Comparison of ENCODE assay signal across 1 fruit fly cellular context in the genomic region with DNA sequence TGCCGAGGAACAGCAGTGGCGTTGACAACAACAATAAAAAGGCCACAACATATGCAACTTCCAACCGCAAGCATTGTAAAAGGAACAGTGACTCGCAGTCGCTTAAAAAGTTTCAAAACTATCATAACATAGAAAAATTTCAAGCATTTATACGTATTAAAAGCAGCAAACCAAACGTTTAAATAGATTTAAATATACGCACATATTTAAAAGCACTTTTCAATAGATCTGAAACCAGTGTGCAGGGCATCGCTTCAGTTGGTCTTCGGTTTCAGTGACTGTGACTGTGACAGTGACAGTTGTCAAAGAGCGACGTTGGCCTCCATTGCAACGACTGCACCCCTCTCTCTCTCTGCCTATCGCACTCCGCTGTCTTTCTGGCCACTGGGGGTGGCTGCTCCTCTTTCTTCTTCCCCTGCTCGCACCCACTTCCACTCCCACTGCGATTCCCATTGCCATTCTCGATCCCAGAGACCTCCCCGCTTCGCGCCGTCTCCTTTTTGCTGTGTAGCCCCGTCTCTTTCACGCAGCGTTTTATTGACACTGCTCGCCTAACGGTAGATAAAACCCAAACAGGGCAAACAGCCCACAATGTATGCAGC.
TF ChIP-seq lines count a peak whose summit lies in the region.

No protein-coding gene starts in this region.

TF ChIP-seq in whole organism, embryonic, 481 proteins besides CTCF, POLR2A, EP300 and RAD21 (continued from another document and continues in another):
- TF ChIP-seq pros (GFP tag; optimal IDR thresholded peaks at IDR 0.05; lab: Kevin White, UChicago) (no peak), CG2678 (tag; optimal IDR thresholded peaks at IDR 0.05; lab: Kevin White, UChicago) (peak; percentile 87), CG30020 (tag; optimal IDR thresholded peaks at IDR 0.05; lab: Kevin White, UChicago) (no peak), CG14667 (GFP tag; IDR thresholded peaks at IDR 0.05; lab: Robert Waterston, UW) (peak; percentile 89), CG6654 (GFP tag; optimal IDR thresholded peaks at IDR 0.05; lab: Kevin White, UChicago) (peak; percentile 62), CG4617 (GFP tag; optimal IDR thresholded peaks at IDR 0.05; lab: Kevin White, UChicago; ENCODE audit: borderline replicate concordance) (no peak), CG30431 (GFP tag; optimal IDR thresholded peaks at IDR 0.05; lab: Kevin White, UChicago) (peak; percentile 29), sd (tag; optimal IDR thresholded peaks at IDR 0.05; lab: Kevin White, UChicago) (peak; percentile 6), grn (GFP tag; optimal IDR thresholded peaks at IDR 0.05; lab: Kevin White, UChicago) (no peak), Bteb2 (GFP tag; optimal IDR thresholded peaks at IDR 0.05; lab: Kevin White, UChicago) (no peak), CG1529 (GFP tag; optimal IDR thresholded peaks at IDR 0.05; lab: Kevin White, UChicago) (peak; percentile 85), Dp (GFP tag; optimal IDR thresholded peaks at IDR 0.05; lab: Kevin White, UChicago) (no peak), CG9876 (GFP tag; optimal IDR thresholded peaks at IDR 0.05; lab: Kevin White, UChicago) (no peak), ftz-f1 (GFP tag; optimal IDR thresholded peaks at IDR 0.05; lab: Kevin White, UChicago) (no peak), CG18476 (GFP tag; optimal IDR thresholded peaks at IDR 0.05; lab: Kevin White, UChicago) (peak; percentile 51), C15 (GFP tag; IDR thresholded peaks at IDR 0.05; lab: Robert Waterston, UW) (peak; percentile 57; the same call in 1 of the 3 replicates), Hand (GFP tag; optimal IDR thresholded peaks at IDR 0.05; lab: Kevin White, UChicago) (no peak), HmgZ (tag; optimal IDR thresholded peaks at IDR 0.05; lab: Kevin White, UChicago) (no peak), CG15696 (tag; optimal IDR thresholded peaks at IDR 0.05; lab: Kevin White, UChicago) (no peak), mld (GFP tag; IDR thresholded peaks at IDR 0.05; lab: Robert Waterston, UW; ENCODE audit: partially characterized antibody) (no peak), crc (GFP tag; optimal IDR thresholded peaks at IDR 0.05; lab: Kevin White, UChicago) (peak; percentile 32), CG3726 (GFP tag; IDR thresholded peaks at IDR 0.05; lab: Robert Waterston, UW) (peak; percentile 91), NFAT (GFP tag; IDR thresholded peaks at IDR 0.05; lab: Robert Waterston, UW) (no peak), mam (GFP tag; optimal IDR thresholded peaks at IDR 0.05; lab: Kevin White, UChicago) (peak; percentile 38), btn (GFP tag; optimal IDR thresholded peaks at IDR 0.05; lab: Kevin White, UChicago) (peak; percentile 56), peb (GFP tag; IDR thresholded peaks at IDR 0.05; lab: Robert Waterston, UW) (peak; percentile 89), maf-S (GFP tag; optimal IDR thresholded peaks at IDR 0.05; lab: Kevin White, UChicago) (peak; percentile 13), Dip2 (GFP tag; IDR thresholded peaks at IDR 0.05; lab: Robert Waterston, UW) (no peak), B-H2 (GFP tag; optimal IDR thresholded peaks at IDR 0.05; lab: Kevin White, UChicago) (no peak), CG12219 (GFP tag; optimal IDR thresholded peaks at IDR 0.05; lab: Kevin White, UChicago) (peak; percentile 73), hkb (optimal IDR thresholded peaks at IDR 0.05; lab: Kevin White, UChicago) (no peak), hkb (GFP tag; IDR thresholded peaks at IDR 0.05; lab: Robert Waterston, UW) (peak; percentile 91), Opbp (GFP tag; IDR thresholded peaks at IDR 0.05; lab: Robert Waterston, UW; ENCODE audit: partially characterized antibody) (no peak), Mrtf (GFP tag; IDR thresholded peaks at IDR 0.05; lab: Robert Waterston, UW) (peak; percentile 75), fd3F (GFP tag; optimal IDR thresholded peaks at IDR 0.05; lab: Kevin White, UChicago) (no peak), CG10366 (GFP tag; IDR thresholded peaks at IDR 0.05; lab: Robert Waterston, UW) (peak; percentile 85), croc (GFP tag; conservative IDR thresholded peaks at IDR 0.05; lab: Robert Waterston, UW) (peak; percentile 92), abd-A (tag; optimal IDR thresholded peaks at IDR 0.05; lab: Kevin White, UChicago) (no peak), CG32767 (GFP tag; IDR thresholded peaks at IDR 0.05; lab: Robert Waterston, UW) (peak; percentile 69), lov (optimal IDR thresholded peaks at IDR 0.05; lab: Kevin White, UChicago) (no peak), lov (GFP tag; IDR thresholded peaks at IDR 0.05; lab: Robert Waterston, UW) (peak; percentile 94), hth (optimal IDR thresholded peaks at IDR 0.05; lab: Kevin White, UChicago) (no peak), Dad (GFP tag; optimal IDR thresholded peaks at IDR 0.05; lab: Kevin White, UChicago) (peak; percentile 40), tio (GFP tag; optimal IDR thresholded peaks at IDR 0.05; lab: Kevin White, UChicago) (peak; percentile 61), sug (tag; optimal IDR thresholded peaks at IDR 0.05; lab: Kevin White, UChicago) (no peak), Oaz (GFP tag; IDR thresholded peaks at IDR 0.05; lab: Robert Waterston, UW) (peak; percentile 54; the same call in 1 of the 2 replicates), MESR4 (GFP tag; optimal IDR thresholded peaks at IDR 0.05; lab: Kevin White, UChicago) (peak; percentile 12), CG2129 (GFP tag; IDR thresholded peaks at IDR 0.05; lab: Robert Waterston, UW; ENCODE audit: partially characterized antibody) (no peak), h (optimal IDR thresholded peaks at IDR 0.05; lab: Kevin White, UChicago) (no peak), her (GFP tag; optimal IDR thresholded peaks at IDR 0.05; lab: Kevin White, UChicago) (peak; percentile 23), az2 (GFP tag; optimal IDR thresholded peaks at IDR 0.05; lab: Kevin White, UChicago) (peak; percentile 80), lilli (GFP tag; optimal IDR thresholded peaks at IDR 0.05; lab: Kevin White, UChicago) (peak; percentile 32), CG11504 (tag; optimal IDR thresholded peaks at IDR 0.05; lab: Kevin White, UChicago) (peak; percentile 83), CG10959 (GFP tag; IDR thresholded peaks at IDR 0.05; lab: Robert Waterston, UW) (peak; percentile 72), toy (GFP tag; IDR thresholded peaks at IDR 0.05; lab: Robert Waterston, UW) (no peak), nau (GFP tag; optimal IDR thresholded peaks at IDR 0.05; lab: Kevin White, UChicago) (peak; percentile 83), CG14441 (GFP tag; IDR thresholded peaks at IDR 0.05; lab: Robert Waterston, UW) (peak; percentile 92), CG17385 (GFP tag; optimal IDR thresholded peaks at IDR 0.05; lab: Kevin White, UChicago) (peak; percentile 80), CG8089 (GFP tag; optimal IDR thresholded peaks at IDR 0.05; lab: Kevin White, UChicago) (peak; percentile 52), CG16815 (GFP tag; optimal IDR thresholded peaks at IDR 0.05; lab: Kevin White, UChicago) (peak; percentile 43), fd96Cb (tag; optimal IDR thresholded peaks at IDR 0.05; lab: Kevin White, UChicago) (peak; percentile 90), salm (tag; optimal IDR thresholded peaks at IDR 0.05; lab: Kevin White, UChicago) (peak; percentile 66), Jarid2 (GFP tag; optimal IDR thresholded peaks at IDR 0.05; lab: Kevin White, UChicago) (peak; percentile 50), unpg (GFP tag; optimal IDR thresholded peaks at IDR 0.05; lab: Kevin White, UChicago) (peak; percentile 87), chif (GFP tag; optimal IDR thresholded peaks at IDR 0.05; lab: Kevin White, UChicago) (peak; percentile 71 to 75), pb (GFP tag; optimal IDR thresholded peaks at IDR 0.05; lab: Kevin White, UChicago) (peak; percentile 30), zfh2 (GFP tag; optimal IDR thresholded peaks at IDR 0.05; lab: Kevin White, UChicago) (no peak), CG2120 (GFP tag; optimal IDR thresholded peaks at IDR 0.05; lab: Kevin White, UChicago) (no peak), sc (optimal IDR thresholded peaks at IDR 0.05; lab: Kevin White, UChicago) (no peak), sc (GFP tag; optimal IDR thresholded peaks at IDR 0.05; lab: Kevin White, UChicago) (peak; percentile 82), HmgD (GFP tag; optimal IDR thresholded peaks at IDR 0.05; lab: Kevin White, UChicago) (no peak), pan (optimal IDR thresholded peaks at IDR 0.05; lab: Kevin White, UChicago) (no peak), pan (GFP tag; optimal IDR thresholded peaks at IDR 0.05 in 1 of 2, IDR thresholded peaks at IDR 0.05 in 1 of 2) (peak in 1 of 2 experiments; percentile 95), CG3847 (GFP tag; IDR thresholded peaks at IDR 0.05; lab: Robert Waterston, UW) (peak; percentile 33; the same call in 1 of the 2 replicates), crol (GFP tag; IDR thresholded peaks at IDR 0.05; lab: Robert Waterston, UW) (peak; percentile 87), Hr3 (GFP tag; optimal IDR thresholded peaks at IDR 0.05; lab: Kevin White, UChicago) (peak; percentile 64), shn (GFP tag; optimal IDR thresholded peaks at IDR 0.05; lab: Kevin White, UChicago) (peak; percentile 61), CG11093 (GFP tag; IDR thresholded peaks at IDR 0.05; lab: Robert Waterston, UW) (peak; percentile 82), Side (GFP tag; optimal IDR thresholded peaks at IDR 0.05; lab: Kevin White, UChicago) (peak; percentile 21), Oli (tag; optimal IDR thresholded peaks at IDR 0.05; lab: Kevin White, UChicago) (peak; percentile 82), Pdp1 (GFP tag; optimal IDR thresholded peaks at IDR 0.05; lab: Kevin White, UChicago) (peak; percentile 53 to 57), lmd (GFP tag; IDR thresholded peaks at IDR 0.05; lab: Robert Waterston, UW) (peak; percentile 81), oc (tag; optimal IDR thresholded peaks at IDR 0.05; lab: Kevin White, UChicago) (peak; percentile 85), nerfin-1 (tag; optimal IDR thresholded peaks at IDR 0.05; lab: Kevin White, UChicago) (peak; percentile 78), D19A (tag; optimal IDR thresholded peaks at IDR 0.05; lab: Kevin White, UChicago) (peak; percentile 73), Hey (tag; optimal IDR thresholded peaks at IDR 0.05; lab: Kevin White, UChicago) (no peak), CG4854 (GFP tag; optimal IDR thresholded peaks at IDR 0.05; lab: Kevin White, UChicago) (peak; percentile 24), Usf (GFP tag; optimal IDR thresholded peaks at IDR 0.05; lab: Kevin White, UChicago) (no peak), CG17361 (GFP tag; IDR thresholded peaks at IDR 0.05; lab: Robert Waterston, UW) (peak; percentile 83), Six4 (GFP tag; optimal IDR thresholded peaks at IDR 0.05; lab: Kevin White, UChicago) (peak; percentile 69), CG4282 (GFP tag; optimal IDR thresholded peaks at IDR 0.05; lab: Kevin White, UChicago) (no peak), kni (GFP tag; optimal IDR thresholded peaks at IDR 0.05; lab: Kevin White, UChicago) (no peak), CG11695 (GFP tag; IDR thresholded peaks at IDR 0.05; lab: Robert Waterston, UW) (peak; percentile 87), crp (GFP tag; optimal IDR thresholded peaks at IDR 0.05; lab: Kevin White, UChicago) (peak in 1 of 2 experiments; percentile 13), Sin3A (optimal IDR thresholded peaks at IDR 0.05; lab: Kevin White, UChicago) (no peak), Dref (GFP tag; IDR thresholded peaks at IDR 0.05; lab: Robert Waterston, UW) (no peak), CG18262 (tag; optimal IDR thresholded peaks at IDR 0.05; lab: Kevin White, UChicago) (peak; percentile 89), gt (GFP tag; IDR thresholded peaks at IDR 0.05; lab: Robert Waterston, UW) (peak; percentile 85), CG3163 (GFP tag; optimal IDR thresholded peaks at IDR 0.05; lab: Kevin White, UChicago) (no peak), CG33557 (GFP tag; optimal IDR thresholded peaks at IDR 0.05; lab: Kevin White, UChicago) (no peak), ro (GFP tag; IDR thresholded peaks at IDR 0.05; lab: Robert Waterston, UW) (peak; percentile 65; the same call in 1 of the 2 replicates), zfh1 (GFP tag; IDR thresholded peaks at IDR 0.05; lab: Robert Waterston, UW) (peak; percentile 92), Lhr (GFP tag; optimal IDR thresholded peaks at IDR 0.05; lab: Kevin White, UChicago) (peak; percentile 53), CG15011 (GFP tag; optimal IDR thresholded peaks at IDR 0.05; lab: Kevin White, UChicago) (peak; percentile 39), sqz (GFP tag; optimal IDR thresholded peaks at IDR 0.05; lab: Kevin White, UChicago) (peak; percentile 44), stc (GFP tag; IDR thresholded peaks at IDR 0.05; lab: Robert Waterston, UW) (peak; percentile 93), Awh (GFP tag; IDR thresholded peaks at IDR 0.05; lab: Robert Waterston, UW) (peak; percentile 97), CG11085 (GFP tag; IDR thresholded peaks at IDR 0.05; lab: Robert Waterston, UW) (peak; percentile 61; the same call in 1 of the 2 replicates), CG13894 (tag; optimal IDR thresholded peaks at IDR 0.05; lab: Kevin White, UChicago) (no peak), jigr1 (GFP tag; IDR thresholded peaks at IDR 0.05; lab: Robert Waterston, UW) (peak; percentile 87; the same call in 2 of the 3 replicates), aop (GFP tag; IDR thresholded peaks at IDR 0.05; lab: Robert Waterston, UW) (peak; percentile 78; the same call in 1 of the 2 replicates), bowl (GFP tag; IDR thresholded peaks at IDR 0.05; lab: Robert Waterston, UW) (no peak), Ptx1 (GFP tag; IDR thresholded peaks at IDR 0.05; lab: Robert Waterston, UW) (peak; percentile 88), D19B (GFP tag; optimal IDR thresholded peaks at IDR 0.05; lab: Kevin White, UChicago) (no peak), CG10979 (tag; optimal IDR thresholded peaks at IDR 0.05; lab: Kevin White, UChicago) (peak; percentile 88), Rfx (GFP tag; IDR thresholded peaks at IDR 0.05; lab: Robert Waterston, UW) (peak; percentile 49; the same call in 1 of the 2 replicates), run (tag; optimal IDR thresholded peaks at IDR 0.05; lab: Kevin White, UChicago) (peak; percentile 81), CG3281 (GFP tag; optimal IDR thresholded peaks at IDR 0.05; lab: Kevin White, UChicago) (peak; percentile 20), Asciz (GFP tag; optimal IDR thresholded peaks at IDR 0.05; lab: Kevin White, UChicago) (peak; percentile 92), twi (tag; optimal IDR thresholded peaks at IDR 0.05; lab: Kevin White, UChicago) (peak; percentile 26), nmo (GFP tag; optimal IDR thresholded peaks at IDR 0.05; lab: Kevin White, UChicago) (peak; percentile 85), CG7786 (GFP tag; optimal IDR thresholded peaks at IDR 0.05; lab: Kevin White, UChicago) (peak; percentile 44), Poxn (GFP tag; IDR thresholded peaks at IDR 0.05; lab: Robert Waterston, UW) (no peak), pita (GFP tag; optimal IDR thresholded peaks at IDR 0.05; lab: Kevin White, UChicago) (no peak), amos (GFP tag; IDR thresholded peaks at IDR 0.05; lab: Robert Waterston, UW; ENCODE audit: partially characterized antibody) (no peak), dimm (GFP tag; IDR thresholded peaks at IDR 0.05; lab: Robert Waterston, UW) (peak; percentile 74)
